Fruit fly (Drosophila melanogaster) whole organism, embryonic: ENCODE results near the gene CG15027.

Source experiments
- Ada2b ChIP-seq: fragments of 200-800 bp; sonication (Bioruptor generic); IDR thresholded peaks from 2 replicates; pipeline ENCODE4 v1.3.6; 2022; ENCODE audit warnings: missing biosample characterization, missing genetic modification characterization
- BtbVII ChIP-seq: fragments of 200-800 bp; sonication (Bioruptor generic); optimal IDR thresholded peaks from 3 replicates; lab custom pipeline; 2017; ENCODE audit warnings: missing biosample characterization, mild to moderate bottlenecking, missing genetic modification characterization
- CG10209 ChIP-seq: fragments of 200-800 bp; sonication (Bioruptor generic); optimal IDR thresholded peaks from 3 replicates; lab custom pipeline; 2017; ENCODE audit warnings: missing biosample characterization, mild to moderate bottlenecking, missing genetic modification characterization, missing genetic modification reagents
- CG10959 ChIP-seq: fragments of 200-800 bp; sonication (Bioruptor generic); IDR thresholded peaks from 2 replicates; pipeline ENCODE4 v1.3.6; 2022; ENCODE audit warnings: missing biosample characterization, missing genetic modification characterization
- CG11398 ChIP-seq: fragments of 200-800 bp; sonication (Bioruptor generic); optimal IDR thresholded peaks from 2 replicates; lab custom pipeline; 2016; ENCODE audit warnings: missing biosample characterization, missing genetic modification characterization
- CG11696 ChIP-seq: fragments of 200-800 bp; sonication (Bioruptor generic); IDR thresholded peaks from 2 replicates; pipeline ENCODE4 v1.3.6; 2022; ENCODE audit warnings: missing biosample characterization, missing genetic modification characterization
- CG14710 ChIP-seq: fragments of 200-800 bp; sonication (Bioruptor generic); optimal IDR thresholded peaks from 3 replicates; lab custom pipeline; 2019; ENCODE audit warnings: missing biosample characterization, mild to moderate bottlenecking, missing genetic modification characterization, moderate library complexity
- CG1647 ChIP-seq: fragments of 200-800 bp; sonication (Bioruptor generic); optimal IDR thresholded peaks from 3 replicates; lab custom pipeline; 2016; ENCODE audit warnings: missing biosample characterization, missing genetic modification characterization
- CG1832 ChIP-seq: fragments of 200-800 bp; sonication (Bioruptor generic); optimal IDR thresholded peaks from 2 replicates; lab custom pipeline; 2017; ENCODE audit warnings: missing biosample characterization, mild to moderate bottlenecking, missing genetic modification characterization, inconsistent platforms
- CG2116 ChIP-seq: fragments of 200-800 bp; sonication (Bioruptor generic); optimal IDR thresholded peaks from 3 replicates; lab custom pipeline; 2018; ENCODE audit warnings: missing biosample characterization, mild to moderate bottlenecking, missing genetic modification characterization
- CG4424 ChIP-seq: fragments of 200-800 bp; sonication (Bioruptor generic); optimal IDR thresholded peaks from 3 replicates; lab custom pipeline; 2016; ENCODE audit warnings: missing biosample characterization, missing genetic modification characterization
- CG6689 ChIP-seq: fragments of 200-800 bp; sonication (Bioruptor generic); IDR thresholded peaks from 2 replicates; pipeline ENCODE4 v1.3.6; 2022; ENCODE audit warnings: missing biosample characterization, missing genetic modification characterization
- CG6765 ChIP-seq: fragments of 200-800 bp; sonication (Bioruptor generic); optimal IDR thresholded peaks from 3 replicates; lab custom pipeline; 2017; ENCODE audit warnings: missing biosample characterization, mild to moderate bottlenecking, missing genetic modification characterization
- CG9437 ChIP-seq: fragments of 200-800 bp; sonication (Bioruptor generic); optimal IDR thresholded peaks from 2 replicates; lab custom pipeline; 2018; ENCODE audit warnings: missing biosample characterization, mild to moderate bottlenecking, missing genetic modification characterization
- CHES-1-like ChIP-seq: fragments of 200-800 bp; sonication (Bioruptor generic); optimal IDR thresholded peaks from 2 replicates; lab custom pipeline; 2016; ENCODE audit warnings: missing biosample characterization, missing genetic modification characterization
- CrebB ChIP-seq: fragments of 200-800 bp; sonication (Bioruptor generic); optimal IDR thresholded peaks from 3 replicates; lab custom pipeline; 2018; ENCODE audit warnings: missing biosample characterization, mild to moderate bottlenecking, missing genetic modification characterization
- Ets65A ChIP-seq: fragments of 200-800 bp; sonication (Bioruptor generic); peaks from one replicate; lab custom pipeline; 2016; ENCODE audit warnings: missing biosample characterization, missing genetic modification characterization
- Ets97D ChIP-seq: fragments of 200-800 bp; sonication (Bioruptor generic); optimal IDR thresholded peaks from 3 replicates; lab custom pipeline; 2016; ENCODE audit warnings: missing biosample characterization, missing genetic modification characterization
- Fer1 ChIP-seq: fragments of 200-800 bp; sonication (Bioruptor generic); optimal IDR thresholded peaks from 2 replicates; lab custom pipeline; 2017; ENCODE audit warnings: missing biosample characterization, mild to moderate bottlenecking, missing genetic modification characterization
- HLH4C ChIP-seq: fragments of 200-800 bp; sonication (Bioruptor generic); IDR thresholded peaks from 3 replicates; pipeline ENCODE4 v1.3.6; 2022; ENCODE audit warnings: missing biosample characterization, missing genetic modification characterization; ENCODE audit not compliant: partially characterized antibody
- HLHmδ ChIP-seq: fragments of 200-800 bp; sonication (Bioruptor generic); optimal IDR thresholded peaks from 2 replicates; lab custom pipeline; 2018; ENCODE audit warnings: missing biosample characterization, mild to moderate bottlenecking, missing genetic modification characterization, moderate library complexity
- Hr51 ChIP-seq, 2 experiments: fragments of 200-800 bp; sonication (Bioruptor generic); optimal IDR thresholded peaks; 2 replicates in 1 of 2; 3 replicates in 1 of 2; lab custom pipeline; 2016 to 2018; ENCODE audit warnings: missing biosample characterization in 2 of 2, missing genetic modification characterization in 2 of 2, mild to moderate bottlenecking in 1 of 2, moderate library complexity in 1 of 2
- MBD-R2 ChIP-seq: fragments of 200-800 bp; sonication (Bioruptor generic); IDR thresholded peaks from 2 replicates; pipeline ENCODE4 v1.3.6; 2022; ENCODE audit warnings: missing biosample characterization, missing genetic modification characterization
- Max ChIP-seq: fragments of 200-800 bp; sonication (Bioruptor generic); optimal IDR thresholded peaks from 2 replicates; lab custom pipeline; 2016; ENCODE audit warnings: missing biosample characterization, mild to moderate bottlenecking, missing genetic modification characterization
- Myb ChIP-seq: fragments of 200-800 bp; sonication (Bioruptor generic); optimal IDR thresholded peaks from 2 replicates; lab custom pipeline; 2016; ENCODE audit warnings: missing biosample characterization, missing genetic modification characterization
- NC2β ChIP-seq: fragments of 200-800 bp; sonication (Bioruptor generic); optimal IDR thresholded peaks from 2 replicates; lab custom pipeline; 2016; ENCODE audit warnings: missing biosample characterization, missing genetic modification characterization
- Ptx1 ChIP-seq: fragments of 200-800 bp; sonication (Bioruptor generic); IDR thresholded peaks from 2 replicates; pipeline ENCODE4 v1.3.6; 2022; ENCODE audit warnings: missing biosample characterization, missing genetic modification characterization
- Sox102F ChIP-seq: fragments of 200-800 bp; sonication (Bioruptor generic); optimal IDR thresholded peaks from 2 replicates; lab custom pipeline; 2018; ENCODE audit warnings: missing biosample characterization, mild to moderate bottlenecking, missing genetic modification characterization, moderate library complexity
- amos ChIP-seq: fragments of 200-800 bp; sonication (Bioruptor generic); IDR thresholded peaks from 2 replicates; pipeline ENCODE4 v1.3.6; 2022; ENCODE audit warnings: missing biosample characterization, missing genetic modification characterization; ENCODE audit not compliant: partially characterized antibody
- bowl ChIP-seq: fragments of 200-800 bp; sonication (Bioruptor generic); IDR thresholded peaks from 2 replicates; pipeline ENCODE4 v1.3.6; 2022; ENCODE audit warnings: missing biosample characterization, missing genetic modification characterization
- bsh ChIP-seq, 2 experiments: fragments of 200-800 bp; sonication (Bioruptor generic); optimal IDR thresholded peaks; 2 replicates each; lab custom pipeline; 2017 to 2018; ENCODE audit warnings: mild to moderate bottlenecking in 2 of 2, missing biosample characterization in 2 of 2, missing genetic modification characterization in 2 of 2, moderate library complexity in 1 of 2
- cato ChIP-seq: fragments of 200-800 bp; sonication (Bioruptor generic); optimal IDR thresholded peaks from 2 replicates; lab custom pipeline; 2016; ENCODE audit warnings: missing biosample characterization, missing genetic modification characterization, borderline replicate concordance
- dan ChIP-seq: fragments of 200-800 bp; sonication (Bioruptor generic); IDR thresholded peaks from 2 replicates; pipeline ENCODE4 v1.3.6; 2022; ENCODE audit warnings: missing biosample characterization, missing genetic modification characterization
- dati ChIP-seq: fragments of 200-800 bp; sonication (Bioruptor generic); IDR thresholded peaks from 2 replicates; pipeline ENCODE4 v1.3.6; 2022; ENCODE audit warnings: missing biosample characterization, missing genetic modification characterization
- grau ChIP-seq: fragments of 200-800 bp; optimal IDR thresholded peaks from 3 replicates; lab custom pipeline; 2019; ENCODE audit warnings: missing biosample characterization, mild to moderate bottlenecking, missing genetic modification characterization, moderate library complexity
- h ChIP-seq: fragments of >200 bp; optimal IDR thresholded peaks from 2 replicates; lab custom pipeline; 2017
- jumu ChIP-seq: fragments of 200-800 bp; sonication (Bioruptor generic); optimal IDR thresholded peaks from 3 replicates; lab custom pipeline; 2016; ENCODE audit warnings: missing biosample characterization, missing genetic modification characterization
- ken ChIP-seq: fragments of 200-800 bp; sonication (Bioruptor generic); IDR thresholded peaks from 3 replicates; pipeline ENCODE4 v1.3.6; 2022; ENCODE audit warnings: missing biosample characterization, missing genetic modification characterization
- nau ChIP-seq: fragments of 200-800 bp; sonication (Bioruptor generic); optimal IDR thresholded peaks from 3 replicates; lab custom pipeline; 2017; ENCODE audit warnings: missing biosample characterization, mild to moderate bottlenecking, missing genetic modification characterization, missing genetic modification reagents
- org-1 ChIP-seq: fragments of 200-800 bp; sonication (Bioruptor generic); optimal IDR thresholded peaks from 2 replicates; lab custom pipeline; 2017; ENCODE audit warnings: missing biosample characterization, missing genetic modification characterization
- p53 ChIP-seq: fragments of 200-800 bp; sonication (Bioruptor generic); optimal IDR thresholded peaks from 2 replicates; lab custom pipeline; 2016; ENCODE audit warnings: missing biosample characterization, missing genetic modification characterization
- peb ChIP-seq: fragments of 200-800 bp; sonication (Bioruptor generic); IDR thresholded peaks from 2 replicates; pipeline ENCODE4 v1.3.6; 2022; ENCODE audit warnings: missing biosample characterization, missing genetic modification characterization
- shn ChIP-seq: fragments of 200-800 bp; sonication (Bioruptor generic); optimal IDR thresholded peaks from 3 replicates; lab custom pipeline; 2016; ENCODE audit warnings: missing biosample characterization, missing genetic modification characterization
- sr ChIP-seq: fragments of 200-800 bp; sonication (Bioruptor generic); IDR thresholded peaks from 3 replicates; pipeline ENCODE4 v1.3.6; 2022; ENCODE audit warnings: missing biosample characterization, missing genetic modification characterization
- ssp ChIP-seq: fragments of 200-800 bp; sonication (Bioruptor generic); IDR thresholded peaks from 2 replicates; pipeline ENCODE4 v1.3.6; 2022; ENCODE audit warnings: missing biosample characterization, missing genetic modification characterization
- tio ChIP-seq: fragments of 200-800 bp; sonication (Bioruptor generic); optimal IDR thresholded peaks from 2 replicates; lab custom pipeline; 2017; ENCODE audit warnings: missing biosample characterization, missing genetic modification characterization, inconsistent platforms
- tna ChIP-seq: fragments of 200-800 bp; sonication (Bioruptor generic); IDR thresholded peaks from 2 replicates; pipeline ENCODE4 v1.3.6; 2022; ENCODE audit warnings: missing biosample characterization, missing genetic modification characterization; ENCODE audit not compliant: partially characterized antibody
- trh ChIP-seq: fragments of 200-800 bp; sonication (Bioruptor generic); optimal IDR thresholded peaks from 2 replicates; lab custom pipeline; 2016; ENCODE audit warnings: missing biosample characterization, missing genetic modification characterization
- vnd ChIP-seq: fragments of 200-800 bp; sonication (Bioruptor generic); IDR thresholded peaks from 3 replicates; pipeline ENCODE4 v1.3.6; 2022; ENCODE audit warnings: missing biosample characterization, missing genetic modification characterization; ENCODE audit not compliant: partially characterized antibody

The CG15027 gene

dm6 chrX:15085777-15086510, at the start of gene CG15027, which contains the start of gene Dbct (continued):
- no peak for TF ChIP-seq CG11398
- TF ChIP-seq CG1647 (GFP tag; lab: Kevin White, UChicago) = no peak
- TF ChIP-seq Myb (GFP tag; lab: Kevin White, UChicago) = no peak
- no peak for TF ChIP-seq tna (GFP tag; lab: Robert Waterston, UW)
- peak; percentile 73 for TF ChIP-seq grau (tag; lab: Kevin White, UChicago)
- TF ChIP-seq Ets65A (GFP tag; lab: Kevin White, UChicago) = peak; percentile 92
- TF ChIP-seq MBD-R2 = peak; percentile 55; the same call in 1 of the 2 replicates
- TF ChIP-seq Sox102F (GFP tag; lab: Kevin White, UChicago) = peak; percentile 65
- TF ChIP-seq dati = no peak
- no peak for TF ChIP-seq trh (GFP tag; lab: Kevin White, UChicago)
- TF ChIP-seq BtbVII (GFP tag; lab: Kevin White, UChicago) = no peak
- peak; percentile 27 for TF ChIP-seq CG6765 (GFP tag; lab: Kevin White, UChicago)
- peak; percentile 28 for TF ChIP-seq org-1 (GFP tag; lab: Kevin White, UChicago)
- TF ChIP-seq Ets97D (GFP tag; lab: Kevin White, UChicago) = no peak
- TF ChIP-seq NC2β (GFP tag; lab: Kevin White, UChicago) = no peak
- TF ChIP-seq CG9437 (GFP tag; lab: Kevin White, UChicago) = peak; percentile 52
- TF ChIP-seq CG2116 (GFP tag; lab: Kevin White, UChicago) = peak; percentile 67
- no peak for TF ChIP-seq shn (GFP tag; lab: Kevin White, UChicago)
- TF ChIP-seq vnd = 0 out of 3 replicates have a peak, but pooled peaks have one; percentile 57
- TF ChIP-seq bsh (GFP tag; optimal IDR thresholded peaks at IDR 0.05; lab: Kevin White, UChicago) = peak in 1 of 2 experiments; percentile 69
- no peak for TF ChIP-seq sr
- 0 out of 2 replicates have a peak, but pooled peaks have one; percentile 24 for TF ChIP-seq CG11696 (GFP tag; lab: Robert Waterston, UW)
- TF ChIP-seq CG1832 (GFP tag; lab: Kevin White, UChicago) = peak; percentile 69
- TF ChIP-seq CG4424 (GFP tag; lab: Kevin White, UChicago) = peak; percentile 61
- TF ChIP-seq h (lab: Kevin White, UChicago) = no peak
- peak; percentile 83 for TF ChIP-seq Max (GFP tag; lab: Kevin White, UChicago)
- TF ChIP-seq ken (GFP tag; lab: Robert Waterston, UW) = peak; percentile 56; the same call in 1 of the 3 replicates
- peak; percentile 50 for TF ChIP-seq CG10209 (GFP tag; lab: Kevin White, UChicago)
- TF ChIP-seq jumu = no peak
- peak; percentile 38 for TF ChIP-seq Fer1 (GFP tag; lab: Kevin White, UChicago)
- TF ChIP-seq CrebB (tag; lab: Kevin White, UChicago) = no peak
- peak; percentile 24 for TF ChIP-seq tio (GFP tag; lab: Kevin White, UChicago)
- TF ChIP-seq CHES-1-like (GFP tag; lab: Kevin White, UChicago) = peak; percentile 16
- TF ChIP-seq CG6689 (GFP tag; lab: Robert Waterston, UW) = peak; percentile 60; the same call in 1 of the 2 replicates
- no peak for TF ChIP-seq bowl (GFP tag; lab: Robert Waterston, UW)
- TF ChIP-seq CG14710 = peak; percentile 71
- peak; percentile 2 for TF ChIP-seq cato (GFP tag; lab: Kevin White, UChicago)
- TF ChIP-seq amos = peak; percentile 54
- no peak for TF ChIP-seq HLHmδ
- TF ChIP-seq p53 (GFP tag; lab: Kevin White, UChicago) = no peak
- peak; percentile 13 for TF ChIP-seq nau (GFP tag; lab: Kevin White, UChicago)
- TF ChIP-seq HLH4C (GFP tag; lab: Robert Waterston, UW) = peak; percentile 62; the same call in 2 of the 3 replicates
- TF ChIP-seq CG10959 (GFP tag; lab: Robert Waterston, UW) = 0 out of 2 replicates have a peak, but pooled peaks have one; percentile 25
- TF ChIP-seq Ptx1 (GFP tag; lab: Robert Waterston, UW) = peak; percentile 77
- TF ChIP-seq peb (GFP tag; lab: Robert Waterston, UW) = peak; percentile 40; the same call in 1 of the 2 replicates
- TF ChIP-seq Ada2b (GFP tag; lab: Robert Waterston, UW) = peak; percentile 64
- TF ChIP-seq ssp = peak; percentile 52
- peak in 1 of 2 experiments; percentile 66 for TF ChIP-seq Hr51 (GFP tag; optimal IDR thresholded peaks at IDR 0.05; lab: Kevin White, UChicago)
- no peak for TF ChIP-seq dan (GFP tag; lab: Robert Waterston, UW)
